Worm (Caenorhabditis elegans) whole organism, L1 larva: ENCODE results near the gene F56C9.8.

Source experiments
- aly-2 ChIP-seq: fragments of 150-350 bp; optimal IDR thresholded peaks from 2 replicates; lab custom pipeline; 2014; ENCODE audit warnings: missing biosample characterization, missing genetic modification characterization
- ama-1 ChIP-seq: fragments of 150-350 bp; optimal IDR thresholded peaks from 2 replicates; lab custom pipeline; 2014
- fos-1 ChIP-seq: fragments of 150-350 bp; optimal IDR thresholded peaks from 2 replicates; lab custom pipeline; 2014; ENCODE audit warnings: missing biosample characterization, missing genetic modification characterization
- lin-13 ChIP-seq: fragments of 150-350 bp; optimal IDR thresholded peaks from 2 replicates; lab custom pipeline; 2014; ENCODE audit warnings: missing biosample characterization, missing genetic modification reagents, missing genetic modification characterization
- lir-3 ChIP-seq: sonication (generic microtip); optimal IDR thresholded peaks from 2 replicates; lab custom pipeline; 2016; ENCODE audit warnings: mild to moderate bottlenecking, missing genetic modification characterization, moderate library complexity, missing compliant biosample characterization; ENCODE audit not compliant: poor library complexity
- mdl-1 ChIP-seq, 2 experiments: fragments of 150-350 bp; optimal IDR thresholded peaks; 2 replicates each; lab custom pipeline; 2014 to 2017; ENCODE audit warnings: missing biosample characterization in 2 of 2, missing genetic modification characterization in 2 of 2, inconsistent platforms in 1 of 2
- nhr-237 ChIP-seq: fragments of 150-350 bp; optimal IDR thresholded peaks from 2 replicates; lab custom pipeline; 2014; ENCODE audit warnings: missing biosample characterization, missing genetic modification characterization
- pag-3 ChIP-seq: sonication (generic microtip); optimal IDR thresholded peaks from 2 replicates; lab custom pipeline; 2017; ENCODE audit warnings: missing genetic modification characterization, mild to moderate bottlenecking, missing compliant biosample characterization, antibody characterized with exemption, borderline replicate concordance; ENCODE audit not compliant: insufficient read depth
- snpc-4 ChIP-seq: fragments of 150-350 bp; optimal IDR thresholded peaks from 2 replicates; lab custom pipeline; 2014; ENCODE audit warnings: missing biosample characterization, missing genetic modification characterization
- unc-62 ChIP-seq: fragments of 150-350 bp; optimal IDR thresholded peaks from 2 replicates; lab custom pipeline; 2014; ENCODE audit warnings: missing biosample characterization, missing genetic modification reagents, missing genetic modification characterization

- TF ChIP-seq ama-1 (lab: Kevin White, UChicago) (no peak), lin-13 (GFP tag; lab: Kevin White, UChicago) (no peak), snpc-4 (tag; lab: Kevin White, UChicago) (no peak), lir-3 (tag; lab: Kevin White, UChicago) (no peak), nhr-237 (no peak), aly-2 (tag; lab: Kevin White, UChicago) (no peak), mdl-1 (tag; optimal IDR thresholded peaks at IDR 0.05; lab: Kevin White, UChicago) (no peak), unc-62 (GFP tag; lab: Kevin White, UChicago) (no peak), pag-3 (tag; lab: Kevin White, UChicago) (no peak), fos-1 (tag; lab: Kevin White, UChicago) (no peak)
These were observed 33.5 kb downstream of the F56C9.8 start, which contains the start of gene pho-5 for ce11 chrIII:7285783-7286182.
